Fruit fly (Drosophila melanogaster) S2 (cell line): ENCODE data around the gene Sgs7.

Source experiments
- CG8478 ChIP-seq: fragments of >200 bp; optimal IDR thresholded peaks from 2 replicates; lab custom pipeline; 2018
- CTCF ChIP-seq, 2 experiments: fragments of >200 bp; optimal IDR thresholded peaks; 2 replicates each; lab custom pipeline; 2018

- no peak for TF ChIP-seq CG8478 (lab: Kevin White, UChicago)
- TF ChIP-seq CTCF (optimal IDR thresholded peaks at IDR 0.05; lab: Kevin White, UChicago), result no peak
Observed at dm6 chr3L:11547302-11547994, 37.8 kb downstream of the Sgs7 start.
